Fruit fly (Drosophila melanogaster) whole organism, embryonic: ENCODE measurements around the gene Arfip.

Source experiments
- Abd-B ChIP-seq: fragments of 200-800 bp; sonication (Bioruptor generic); optimal IDR thresholded peaks from 2 replicates; lab custom pipeline; 2018; ENCODE audit warnings: missing biosample characterization, mild to moderate bottlenecking, missing genetic modification characterization, moderate library complexity
- Adf1 ChIP-seq: fragments of 200-800 bp; sonication (Bioruptor generic); IDR thresholded peaks from 2 replicates; pipeline ENCODE4 v1.3.6; 2022; ENCODE audit warnings: missing biosample characterization, missing genetic modification characterization
- Atf-2 ChIP-seq: fragments of 200-800 bp; sonication (Bioruptor generic); optimal IDR thresholded peaks from 2 replicates; lab custom pipeline; 2016; ENCODE audit warnings: missing biosample characterization, missing genetic modification characterization
- Awh ChIP-seq: fragments of 200-800 bp; sonication (Bioruptor generic); IDR thresholded peaks from 2 replicates; pipeline ENCODE4, ENCODE4 v1.3.6; 2022; ENCODE audit warnings: missing biosample characterization, missing genetic modification characterization
- CG10267 ChIP-seq: fragments of 200-800 bp; sonication (Bioruptor generic); optimal IDR thresholded peaks from 2 replicates; lab custom pipeline; 2018; ENCODE audit warnings: missing biosample characterization, mild to moderate bottlenecking, missing genetic modification characterization, moderate library complexity
- CG10543 ChIP-seq: fragments of 200-800 bp; sonication (Bioruptor generic); optimal IDR thresholded peaks from 3 replicates; lab custom pipeline; 2017; ENCODE audit warnings: missing biosample characterization, mild to moderate bottlenecking, missing genetic modification characterization, moderate library complexity
- CG10654 ChIP-seq: fragments of 200-800 bp; sonication (Bioruptor generic); optimal IDR thresholded peaks from 2 replicates; lab custom pipeline; 2016; ENCODE audit warnings: missing biosample characterization, missing genetic modification characterization
- CG11093 ChIP-seq: fragments of 200-800 bp; sonication (Bioruptor generic); IDR thresholded peaks from 3 replicates; pipeline ENCODE4 v1.3.6; 2022; ENCODE audit warnings: missing biosample characterization, missing genetic modification characterization
- CG11398 ChIP-seq: fragments of 200-800 bp; sonication (Bioruptor generic); optimal IDR thresholded peaks from 2 replicates; lab custom pipeline; 2016; ENCODE audit warnings: missing biosample characterization, missing genetic modification characterization
- CG11504 ChIP-seq: fragments of 200-800 bp; sonication (Bioruptor generic); optimal IDR thresholded peaks from 3 replicates; lab custom pipeline; 2019; ENCODE audit warnings: missing biosample characterization, mild to moderate bottlenecking, missing genetic modification characterization, moderate library complexity
- CG13123 ChIP-seq: fragments of 200-800 bp; sonication (Bioruptor generic); optimal IDR thresholded peaks from 2 replicates; lab custom pipeline; 2016; ENCODE audit warnings: missing biosample characterization, missing genetic modification characterization
- CG13624 ChIP-seq: fragments of 200-800 bp; sonication (Bioruptor generic); optimal IDR thresholded peaks from 2 replicates; lab custom pipeline; 2016; ENCODE audit warnings: missing biosample characterization, missing genetic modification characterization
- CG15514 ChIP-seq: fragments of 200-800 bp; sonication (Bioruptor generic); optimal IDR thresholded peaks from 3 replicates; lab custom pipeline; 2017; ENCODE audit warnings: missing biosample characterization, missing genetic modification characterization, mild to moderate bottlenecking, moderate library complexity, missing genetic modification reagents
- CG16815 ChIP-seq: fragments of 200-800 bp; sonication (Bioruptor generic); optimal IDR thresholded peaks from 3 replicates; lab custom pipeline; 2017; ENCODE audit warnings: missing biosample characterization, mild to moderate bottlenecking, missing genetic modification characterization
- CG17186 ChIP-seq: fragments of 200-800 bp; sonication (Bioruptor generic); optimal IDR thresholded peaks from 3 replicates; lab custom pipeline; 2017; ENCODE audit warnings: missing biosample characterization, missing genetic modification reagents, missing genetic modification characterization
- CG2120 ChIP-seq: fragments of 200-800 bp; sonication (Bioruptor generic); optimal IDR thresholded peaks from 3 replicates; lab custom pipeline; 2016; ENCODE audit warnings: missing biosample characterization, missing genetic modification characterization
- CG2712 ChIP-seq: fragments of 200-800 bp; optimal IDR thresholded peaks from 3 replicates; lab custom pipeline; 2019; ENCODE audit warnings: missing biosample characterization, mild to moderate bottlenecking, missing genetic modification characterization, moderate library complexity
- CG5180 ChIP-seq: fragments of 200-800 bp; sonication (Bioruptor generic); optimal IDR thresholded peaks from 3 replicates; lab custom pipeline; 2017; ENCODE audit warnings: missing biosample characterization, missing genetic modification characterization, mild to moderate bottlenecking, moderate library complexity, missing genetic modification reagents
- CG6272 ChIP-seq: fragments of 200-800 bp; sonication (Bioruptor generic); IDR thresholded peaks from 2 replicates; pipeline ENCODE4 v1.3.6; 2022; ENCODE audit warnings: missing biosample characterization, missing genetic modification characterization
- CG6654 ChIP-seq: fragments of 200-800 bp; sonication (Bioruptor generic); optimal IDR thresholded peaks from 2 replicates; lab custom pipeline; 2017; ENCODE audit warnings: missing biosample characterization, mild to moderate bottlenecking, missing genetic modification characterization
- CG6791 ChIP-seq: fragments of 200-800 bp; sonication (Bioruptor generic); IDR thresholded peaks from 3 replicates; pipeline ENCODE4 v1.3.6; 2022; ENCODE audit warnings: missing biosample characterization, missing genetic modification characterization; ENCODE audit not compliant: partially characterized antibody
- CG7963 ChIP-seq: fragments of 200-800 bp; sonication (Bioruptor generic); IDR thresholded peaks from 3 replicates; pipeline ENCODE4 v1.3.6; 2022; ENCODE audit warnings: missing biosample characterization, missing genetic modification characterization; ENCODE audit not compliant: partially characterized antibody
- CG8388 ChIP-seq: fragments of 200-800 bp; sonication (Bioruptor generic); optimal IDR thresholded peaks from 2 replicates; lab custom pipeline; 2019; ENCODE audit warnings: missing biosample characterization, mild to moderate bottlenecking, missing genetic modification characterization, moderate library complexity
- CG8944 ChIP-seq: fragments of 200-800 bp; sonication (Bioruptor generic); optimal IDR thresholded peaks from 3 replicates; lab custom pipeline; 2016; ENCODE audit warnings: missing biosample characterization, missing genetic modification characterization
- Dll ChIP-seq: fragments of 200-800 bp; sonication (Bioruptor generic); IDR thresholded peaks from 4 replicates; pipeline ENCODE4 v1.3.6; 2022; ENCODE audit warnings: missing biosample characterization, missing genetic modification characterization; ENCODE audit not compliant: partially characterized antibody
- Dref ChIP-seq: fragments of 200-800 bp; sonication (Bioruptor generic); IDR thresholded peaks from 2 replicates; pipeline ENCODE4 v1.3.6; 2022; ENCODE audit warnings: missing biosample characterization, missing genetic modification characterization
- Hr51 ChIP-seq, 2 experiments: fragments of 200-800 bp; sonication (Bioruptor generic); optimal IDR thresholded peaks; 2 replicates in 1 of 2; 3 replicates in 1 of 2; lab custom pipeline; 2016 to 2018; ENCODE audit warnings: missing biosample characterization in 2 of 2, missing genetic modification characterization in 2 of 2, mild to moderate bottlenecking in 1 of 2, moderate library complexity in 1 of 2
- Kr ChIP-seq: fragments of 200-800 bp; sonication (Bioruptor generic); optimal IDR thresholded peaks from 2 replicates; lab custom pipeline; 2017; ENCODE audit warnings: missing biosample characterization, mild to moderate bottlenecking, missing genetic modification characterization
- NC2α ChIP-seq: fragments of 200-800 bp; sonication (Bioruptor generic); optimal IDR thresholded peaks from 2 replicates; lab custom pipeline; 2016; ENCODE audit warnings: missing biosample characterization, missing genetic modification characterization
- Nf-YC ChIP-seq: fragments of 200-800 bp; optimal IDR thresholded peaks from 3 replicates; lab custom pipeline; 2019; ENCODE audit warnings: missing biosample characterization, mild to moderate bottlenecking, missing genetic modification characterization, moderate library complexity
- PHDP ChIP-seq: fragments of 200-800 bp; sonication (Bioruptor generic); optimal IDR thresholded peaks from 3 replicates; lab custom pipeline; 2018; ENCODE audit warnings: missing biosample characterization, mild to moderate bottlenecking, missing genetic modification characterization, moderate library complexity
- Pdp1 ChIP-seq, 2 experiments: fragments of 200-800 bp; sonication (Bioruptor generic); optimal IDR thresholded peaks; 3 replicates each; lab custom pipeline; 2016; ENCODE audit warnings: missing biosample characterization in 2 of 2, missing genetic modification characterization in 2 of 2, mild to moderate bottlenecking in 1 of 2, moderate library complexity in 1 of 2
- Ravus ChIP-seq: fragments of 200-800 bp; sonication (Bioruptor generic); IDR thresholded peaks from 2 replicates; pipeline ENCODE4 v1.3.6; 2022; ENCODE audit warnings: missing biosample characterization, missing genetic modification characterization
- Trl ChIP-seq, 3 experiments: fragments of >200 bp in 2 of 3; fragments of 200-800 bp in 1 of 3; sonication (Bioruptor generic) in 1 of 3; optimal IDR thresholded peaks; 2 replicates in 1 of 3; 3 replicates in 2 of 3; lab custom pipeline; 2016 to 2017; ENCODE audit warnings: missing biosample characterization in 1 of 3, missing genetic modification characterization in 1 of 3
- bcd ChIP-seq: fragments of 200-800 bp; sonication (Bioruptor generic); optimal IDR thresholded peaks from 2 replicates; lab custom pipeline; 2017; ENCODE audit warnings: missing biosample characterization, mild to moderate bottlenecking, missing genetic modification characterization
- bsh ChIP-seq, 2 experiments: fragments of 200-800 bp; sonication (Bioruptor generic); optimal IDR thresholded peaks; 2 replicates each; lab custom pipeline; 2017 to 2018; ENCODE audit warnings: mild to moderate bottlenecking in 2 of 2, missing biosample characterization in 2 of 2, missing genetic modification characterization in 2 of 2, moderate library complexity in 1 of 2
- cg ChIP-seq: fragments of 200-800 bp; sonication (Bioruptor generic); optimal IDR thresholded peaks from 3 replicates; lab custom pipeline; 2019; ENCODE audit warnings: missing biosample characterization, mild to moderate bottlenecking, missing genetic modification characterization, moderate library complexity
- chn ChIP-seq: fragments of 200-800 bp; sonication (Bioruptor generic); optimal IDR thresholded peaks from 2 replicates; lab custom pipeline; 2016; ENCODE audit warnings: missing biosample characterization, missing genetic modification characterization
- fd102C ChIP-seq: fragments of 200-800 bp; sonication (Bioruptor generic); optimal IDR thresholded peaks from 2 replicates; lab custom pipeline; 2018; ENCODE audit warnings: missing biosample characterization, mild to moderate bottlenecking, missing genetic modification characterization, moderate library complexity
- inv ChIP-seq: fragments of 200-800 bp; sonication (Bioruptor generic); IDR thresholded peaks from 2 replicates; pipeline ENCODE4 v1.3.6; 2022; ENCODE audit warnings: missing biosample characterization, missing genetic modification characterization; ENCODE audit not compliant: partially characterized antibody
- jing ChIP-seq: fragments of 200-800 bp; sonication (Bioruptor generic); optimal IDR thresholded peaks from 2 replicates; lab custom pipeline; 2018; ENCODE audit warnings: missing biosample characterization, mild to moderate bottlenecking, missing genetic modification characterization
- lilli ChIP-seq: fragments of 200-800 bp; sonication (Bioruptor generic); optimal IDR thresholded peaks from 3 replicates; lab custom pipeline; 2016; ENCODE audit warnings: missing biosample characterization, missing genetic modification characterization
- lola ChIP-seq, 3 experiments: fragments of >200 bp in 2 of 3; fragments of 200-800 bp in 1 of 3; sonication (Bioruptor generic) in 1 of 3; optimal IDR thresholded peaks; 2 replicates each; lab custom pipeline; 2017 to 2019; ENCODE audit warnings: missing biosample characterization in 3 of 3, missing genetic modification characterization in 3 of 3, mild to moderate bottlenecking in 1 of 3, moderate library complexity in 1 of 3
- mam ChIP-seq: fragments of 200-800 bp; sonication (Bioruptor generic); optimal IDR thresholded peaks from 3 replicates; lab custom pipeline; 2016; ENCODE audit warnings: missing biosample characterization, missing genetic modification characterization
- nau ChIP-seq: fragments of 200-800 bp; sonication (Bioruptor generic); optimal IDR thresholded peaks from 3 replicates; lab custom pipeline; 2017; ENCODE audit warnings: missing biosample characterization, mild to moderate bottlenecking, missing genetic modification characterization, missing genetic modification reagents
- pho ChIP-seq: fragments of 200-800 bp; sonication (Bioruptor generic); optimal IDR thresholded peaks from 2 replicates; lab custom pipeline; 2016; ENCODE audit warnings: missing biosample characterization, missing genetic modification characterization
- pzg ChIP-seq: fragments of 200-800 bp; sonication (Bioruptor generic); optimal IDR thresholded peaks from 3 replicates; lab custom pipeline; 2018; ENCODE audit warnings: missing biosample characterization, mild to moderate bottlenecking, missing genetic modification characterization, moderate library complexity

Gene Arfip

dm6 chr3R:11209801-11210402, 24.9 kb downstream of the Arfip start, which contains the start of the genes SdhC and Tctp (continued):
- TF ChIP-seq Abd-B (GFP tag; lab: Kevin White, UChicago) (peak; percentile 46), CG16815 (GFP tag; lab: Kevin White, UChicago) (no peak), CG10654 (GFP tag; lab: Kevin White, UChicago) (peak; percentile 15), CG6272 (GFP tag; lab: Robert Waterston, UW) (0 out of 2 replicates have a peak, but pooled peaks have one; percentile 33), Kr (GFP tag; lab: Kevin White, UChicago) (no peak), CG7963 (GFP tag; lab: Robert Waterston, UW) (no peak), Atf-2 (peak; percentile 6), pho (GFP tag; lab: Kevin White, UChicago) (peak; percentile 55), CG11398 (no peak), PHDP (tag; lab: Kevin White, UChicago) (peak; percentile 4), cg (GFP tag; lab: Kevin White, UChicago) (no peak), inv (GFP tag; lab: Robert Waterston, UW) (peak; percentile 25; the same call in 1 of the 2 replicates), Awh (GFP tag; lab: Robert Waterston, UW) (0 out of 2 replicates have a peak, but pooled peaks have one; percentile 26), CG6791 (GFP tag; lab: Robert Waterston, UW) (peak; percentile 62), Ravus (GFP tag; lab: Robert Waterston, UW) (no peak), fd102C (GFP tag; lab: Kevin White, UChicago) (no peak), CG8944 (GFP tag; lab: Kevin White, UChicago) (no peak), CG13624 (GFP tag; lab: Kevin White, UChicago) (peak; percentile 43), CG6654 (GFP tag; lab: Kevin White, UChicago) (no peak), CG13123 (GFP tag; lab: Kevin White, UChicago) (peak; percentile 40), Dll (GFP tag; lab: Robert Waterston, UW) (peak; percentile 61; the same call in 3 of the 4 replicates), mam (GFP tag; lab: Kevin White, UChicago) (peak; percentile 47), CG2712 (tag; lab: Kevin White, UChicago) (peak; percentile 62), CG17186 (GFP tag; lab: Kevin White, UChicago) (peak; percentile 40), Pdp1 (GFP tag; optimal IDR thresholded peaks at IDR 0.05; lab: Kevin White, UChicago) (peak in 1 of 2 experiments; percentile 2), Dref (GFP tag; lab: Robert Waterston, UW) (peak; percentile 74), chn (GFP tag; lab: Kevin White, UChicago) (no peak), bcd (GFP tag; lab: Kevin White, UChicago) (peak; percentile 22), Trl (optimal IDR thresholded peaks at IDR 0.05; lab: Kevin White, UChicago) (peak in 1 of 2 experiments; percentile 15), Trl (GFP tag; optimal IDR thresholded peaks at IDR 0.05; lab: Kevin White, UChicago) (peak; percentile 51), CG2120 (GFP tag; lab: Kevin White, UChicago) (peak; percentile 73), lilli (peak; percentile 44), CG10543 (GFP tag; lab: Kevin White, UChicago) (peak; percentile 79), CG11504 (tag; lab: Kevin White, UChicago) (peak; percentile 60), jing (no peak), NC2α (GFP tag; lab: Kevin White, UChicago) (no peak), lola (GFP tag; optimal IDR thresholded peaks at IDR 0.05; lab: Kevin White, UChicago) (peak in 1 of 3 experiments; percentile 59), Adf1 (GFP tag; lab: Robert Waterston, UW) (no peak), nau (no peak), CG10267 (tag; lab: Kevin White, UChicago) (peak; percentile 76), CG15514 (GFP tag; lab: Kevin White, UChicago) (peak; percentile 60), CG5180 (GFP tag; lab: Kevin White, UChicago) (peak; percentile 2), Hr51 (GFP tag; optimal IDR thresholded peaks at IDR 0.05; lab: Kevin White, UChicago) (peak; percentile 17 to 60), CG11093 (GFP tag; lab: Robert Waterston, UW) (no peak), CG8388 (GFP tag; lab: Kevin White, UChicago) (peak; percentile 15), pzg (GFP tag; lab: Kevin White, UChicago) (peak; percentile 74), bsh (GFP tag; optimal IDR thresholded peaks at IDR 0.05; lab: Kevin White, UChicago) (peak in 1 of 2 experiments; percentile 20), Nf-YC (tag; lab: Kevin White, UChicago) (peak; percentile 70)
